Fruit fly (Drosophila melanogaster) whole organism, pupa: Measurements from ENCODE around the gene CG15209.

ENCODE experiments used
- CG10348 ChIP-seq: fragments of 200-800 bp; sonication (Bioruptor generic); IDR thresholded peaks from 2 replicates; pipeline ENCODE4 v1.3.6; 2022; ENCODE audit warnings: missing biosample characterization, missing genetic modification characterization
- CG12605 ChIP-seq: fragments of 200-800 bp; sonication (Bioruptor generic); IDR thresholded peaks from 2 replicates; pipeline ENCODE4 v1.3.6; 2022; ENCODE audit warnings: missing biosample characterization, missing genetic modification characterization
- CG13204 ChIP-seq: fragments of 200-800 bp; sonication (Bioruptor generic); optimal IDR thresholded peaks from 2 replicates; lab custom pipeline; 2018; ENCODE audit warnings: missing biosample characterization, mild to moderate bottlenecking, missing genetic modification characterization, moderate library complexity
- CG14655 ChIP-seq: fragments of 200-800 bp; sonication (Bioruptor generic); optimal IDR thresholded peaks from 3 replicates; lab custom pipeline; 2017; ENCODE audit warnings: mild to moderate bottlenecking, missing biosample characterization, missing genetic modification reagents, missing genetic modification characterization
- CG15710 ChIP-seq: fragments of 200-800 bp; sonication (Bioruptor generic); optimal IDR thresholded peaks from 2 replicates; lab custom pipeline; 2018; ENCODE audit warnings: missing biosample characterization, mild to moderate bottlenecking, missing genetic modification characterization, moderate library complexity
- CG17806 ChIP-seq: fragments of 200-800 bp; sonication (Bioruptor generic); optimal IDR thresholded peaks from 2 replicates; lab custom pipeline; 2018; ENCODE audit warnings: missing biosample characterization, mild to moderate bottlenecking, missing genetic modification characterization, moderate library complexity
- CG32121 ChIP-seq: fragments of 200-800 bp; sonication (Bioruptor generic); IDR thresholded peaks from 2 replicates; pipeline ENCODE4 v1.3.6; 2022; ENCODE audit warnings: missing biosample characterization, missing genetic modification characterization
- CG34367 ChIP-seq: fragments of 200-800 bp; sonication (Bioruptor generic); optimal IDR thresholded peaks from 2 replicates; lab custom pipeline; 2018; ENCODE audit warnings: missing biosample characterization, mild to moderate bottlenecking, missing genetic modification characterization
- CG4496 ChIP-seq: fragments of 200-800 bp; sonication (Bioruptor generic); IDR thresholded peaks from 3 replicates; pipeline ENCODE4 v1.3.6; 2022; ENCODE audit warnings: missing biosample characterization, missing genetic modification characterization
- CG8159 ChIP-seq: fragments of 200-800 bp; sonication (Bioruptor generic); optimal IDR thresholded peaks from 3 replicates; lab custom pipeline; 2018; ENCODE audit warnings: missing biosample characterization, mild to moderate bottlenecking, missing genetic modification characterization, moderate library complexity
- CG8301 ChIP-seq: fragments of 200-800 bp; sonication (Bioruptor generic); optimal IDR thresholded peaks from 2 replicates; lab custom pipeline; 2018; ENCODE audit warnings: missing biosample characterization, mild to moderate bottlenecking, missing genetic modification characterization
- CG9948 ChIP-seq: fragments of 200-800 bp; sonication (Bioruptor generic); optimal IDR thresholded peaks from 2 replicates; lab custom pipeline; 2018; ENCODE audit warnings: missing biosample characterization, mild to moderate bottlenecking, missing genetic modification characterization, moderate library complexity
- D1 ChIP-seq: fragments of 200-800 bp; sonication (Bioruptor generic); optimal IDR thresholded peaks from 2 replicates; lab custom pipeline; 2018; ENCODE audit warnings: missing biosample characterization, mild to moderate bottlenecking, missing genetic modification characterization, moderate library complexity
- EcR ChIP-seq: fragments of 200-800 bp; sonication (Bioruptor generic); optimal IDR thresholded peaks from 3 replicates; lab custom pipeline; 2019; ENCODE audit warnings: missing biosample characterization, missing genetic modification characterization, mild to moderate bottlenecking, moderate library complexity, missing genetic modification reagents
- Ets98B ChIP-seq: fragments of 200-800 bp; sonication (Bioruptor generic); IDR thresholded peaks from 2 replicates; pipeline ENCODE4 v1.3.6; 2022; ENCODE audit warnings: missing biosample characterization, missing genetic modification characterization
- Pif1A ChIP-seq: fragments of 200-800 bp; sonication (Bioruptor generic); optimal IDR thresholded peaks from 3 replicates; lab custom pipeline; 2016; ENCODE audit warnings: missing biosample characterization, missing genetic modification characterization
- Pif1B ChIP-seq: fragments of 200-800 bp; sonication (Bioruptor generic); optimal IDR thresholded peaks from 3 replicates; lab custom pipeline; 2016; ENCODE audit warnings: missing biosample characterization, missing genetic modification characterization
- Snoo ChIP-seq: fragments of 200-800 bp; sonication (Bioruptor generic); optimal IDR thresholded peaks from 3 replicates; lab custom pipeline; 2017; ENCODE audit warnings: missing biosample characterization, mild to moderate bottlenecking, missing genetic modification characterization, inconsistent platforms
- fd96Ca ChIP-seq: fragments of 200-800 bp; sonication (Bioruptor generic); IDR thresholded peaks from 3 replicates; pipeline ENCODE4 v1.3.6; 2022; ENCODE audit warnings: missing biosample characterization, missing genetic modification characterization
- gl ChIP-seq: fragments of 200-800 bp; sonication (Bioruptor generic); optimal IDR thresholded peaks from 2 replicates; lab custom pipeline; 2018; ENCODE audit warnings: missing biosample characterization, mild to moderate bottlenecking, missing genetic modification characterization
- rn ChIP-seq: fragments of 200-800 bp; sonication (Bioruptor generic); IDR thresholded peaks from 2 replicates; pipeline ENCODE4 v1.3.6; 2022; ENCODE audit warnings: missing biosample characterization, missing genetic modification characterization

The CG15209 gene

dm6 chrX:10805651-10806191 lies 36.3 kb upstream of the CG15209 start:
- TF ChIP-seq CG8159 (tag; lab: Kevin White, UChicago) (peak; percentile 81), CG15710 (tag; lab: Kevin White, UChicago) (peak; percentile 80), CG14655 (GFP tag; lab: Kevin White, UChicago) (peak; percentile 69), rn (GFP tag; lab: Robert Waterston, UW) (peak; percentile 57; the same call in 1 of the 2 replicates), CG8301 (tag; lab: Kevin White, UChicago) (peak; percentile 50), D1 (tag; lab: Kevin White, UChicago) (peak; percentile 50), fd96Ca (GFP tag; lab: Robert Waterston, UW) (peak; percentile 76; the same call in 2 of the 3 replicates), Ets98B (peak; percentile 74), CG12605 (GFP tag; lab: Robert Waterston, UW) (peak; percentile 93), gl (tag; lab: Kevin White, UChicago) (peak; percentile 95), CG13204 (GFP tag; lab: Kevin White, UChicago) (peak; percentile 83), Snoo (tag; lab: Kevin White, UChicago) (peak; percentile 72), Pif1A (GFP tag; lab: Kevin White, UChicago) (peak; percentile 81), CG34367 (peak; percentile 80), CG9948 (tag; lab: Kevin White, UChicago) (peak; percentile 47), CG17806 (peak; percentile 69), CG4496 (GFP tag; lab: Robert Waterston, UW) (peak; percentile 92), Pif1B (GFP tag; lab: Kevin White, UChicago) (peak; percentile 80), EcR (GFP tag; lab: Kevin White, UChicago) (peak; percentile 63), CG32121 (GFP tag; lab: Robert Waterston, UW) (peak; percentile 83), CG10348 (GFP tag; lab: Robert Waterston, UW) (no peak)

- TF ChIP-seq gl (tag; lab: Kevin White, UChicago) (no peak), fd96Ca (GFP tag; lab: Robert Waterston, UW) (0 out of 3 replicates have a peak, but pooled peaks have one; percentile 29), Pif1A (GFP tag; lab: Kevin White, UChicago) (peak; percentile 29), CG34367 (no peak), CG4496 (GFP tag; lab: Robert Waterston, UW) (0 out of 3 replicates have a peak, but pooled peaks have one; percentile 24), EcR (GFP tag; lab: Kevin White, UChicago) (peak; percentile 11), Pif1B (GFP tag; lab: Kevin White, UChicago) (no peak), CG12605 (GFP tag; lab: Robert Waterston, UW) (peak; percentile 26; the same call in 1 of the 2 replicates)
Observed at dm6 chrX:10806718-10807412, 35.1 kb upstream of the CG15209 start.

dm6 chrX:10808684-10809083 lies 33.3 kb upstream of the CG15209 start:
- TF ChIP-seq CG8301 (tag; lab: Kevin White, UChicago) (no peak), CG13204 (GFP tag; lab: Kevin White, UChicago) (no peak), CG14655 (GFP tag; lab: Kevin White, UChicago) (no peak), CG8159 (tag; lab: Kevin White, UChicago) (no peak), CG10348 (GFP tag; lab: Robert Waterston, UW) (no peak), Snoo (tag; lab: Kevin White, UChicago) (no peak), rn (GFP tag; lab: Robert Waterston, UW) (no peak), EcR (GFP tag; lab: Kevin White, UChicago) (no peak)

- TF ChIP-seq CG32121 (GFP tag; lab: Robert Waterston, UW) (peak; percentile 53; the same call in 1 of the 2 replicates), D1 (tag; lab: Kevin White, UChicago) (no peak), CG8301 (tag; lab: Kevin White, UChicago) (no peak), CG34367 (no peak), CG13204 (GFP tag; lab: Kevin White, UChicago) (no peak), Ets98B (peak; percentile 64), Pif1B (GFP tag; lab: Kevin White, UChicago) (no peak), Snoo (tag; lab: Kevin White, UChicago) (no peak), Pif1A (GFP tag; lab: Kevin White, UChicago) (no peak), rn (GFP tag; lab: Robert Waterston, UW) (no peak), CG8159 (tag; lab: Kevin White, UChicago) (no peak), gl (tag; lab: Kevin White, UChicago) (no peak), CG15710 (tag; lab: Kevin White, UChicago) (no peak), EcR (GFP tag; lab: Kevin White, UChicago) (no peak), CG4496 (GFP tag; lab: Robert Waterston, UW) (peak; percentile 71; the same call in 2 of the 3 replicates), CG10348 (GFP tag; lab: Robert Waterston, UW) (no peak), CG17806 (no peak), CG12605 (GFP tag; lab: Robert Waterston, UW) (peak; percentile 47; the same call in 1 of the 2 replicates), CG9948 (tag; lab: Kevin White, UChicago) (no peak), CG14655 (GFP tag; lab: Kevin White, UChicago) (no peak), fd96Ca (GFP tag; lab: Robert Waterston, UW) (peak; percentile 54; the same call in 1 of the 3 replicates)
Observed at dm6 chrX:10814113-10814512, 27.9 kb upstream of the CG15209 start.

- TF ChIP-seq CG34367 (no peak), D1 (tag; lab: Kevin White, UChicago) (no peak), Pif1B (GFP tag; lab: Kevin White, UChicago) (no peak), CG15710 (tag; lab: Kevin White, UChicago) (no peak), CG14655 (GFP tag; lab: Kevin White, UChicago) (no peak), Pif1A (GFP tag; lab: Kevin White, UChicago) (no peak), Snoo (tag; lab: Kevin White, UChicago) (no peak), gl (tag; lab: Kevin White, UChicago) (no peak), rn (GFP tag; lab: Robert Waterston, UW) (no peak), CG10348 (GFP tag; lab: Robert Waterston, UW) (no peak), EcR (GFP tag; lab: Kevin White, UChicago) (no peak), Ets98B (no peak), CG32121 (GFP tag; lab: Robert Waterston, UW) (no peak), CG9948 (tag; lab: Kevin White, UChicago) (no peak)
Observed at dm6 chrX:10814832-10815372, 27.1 kb upstream of the CG15209 start.
